Worm (Caenorhabditis elegans): ENCODE results near the gene C06A1.6.
A peak's percentile ranks its signal among the peaks of the same experiment; 100 is the strongest.

C06A1.6 gene

DNA sequence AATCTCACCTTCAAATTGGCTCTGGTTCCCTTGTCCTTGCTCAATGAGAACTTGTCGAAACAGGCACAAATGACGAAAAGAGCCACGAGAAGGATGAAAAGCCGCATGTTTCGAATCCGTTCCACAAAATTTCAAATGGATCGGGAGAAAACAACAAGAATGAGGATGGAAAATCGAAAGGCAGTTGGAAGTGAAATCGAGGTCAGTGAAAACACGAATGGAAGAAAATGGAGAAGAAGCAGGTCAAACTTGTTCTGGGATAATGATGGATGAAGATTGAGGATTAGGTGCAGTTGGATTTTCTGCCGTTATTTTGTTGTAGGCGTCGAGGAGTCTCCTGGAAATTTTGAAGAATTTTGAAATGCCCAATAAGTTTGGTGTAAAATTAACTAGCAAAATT is 41.4 kb downstream of the C06A1.6 start:
- TF ChIP-seq zag-1 (tag; optimal IDR thresholded peaks at IDR 0.05) (no peak), nhr-23 (tag; optimal IDR thresholded peaks at IDR 0.05) (peak; percentile 55), nhr-76 (tag; optimal IDR thresholded peaks at IDR 0.05) (no peak)

DNA sequence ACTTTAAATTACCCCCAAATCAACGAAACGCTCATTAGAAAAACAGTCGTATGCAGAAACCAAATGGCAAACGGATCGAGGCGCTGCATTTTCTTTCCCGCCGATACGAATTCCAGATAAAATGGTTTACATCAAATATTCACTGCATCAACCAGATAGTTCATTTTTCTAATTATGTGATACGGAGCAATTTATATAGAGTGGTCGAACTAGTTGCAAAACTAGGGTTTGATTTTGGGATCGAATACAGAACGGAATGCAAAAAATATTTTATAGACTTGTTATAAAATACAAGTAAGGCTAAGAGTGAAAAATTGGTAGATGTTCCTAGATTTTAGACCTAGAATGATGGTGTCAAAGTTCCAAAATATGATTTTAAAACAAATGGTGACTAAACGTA is 44.6 kb downstream of the C06A1.6 start:
- TF ChIP-seq lsy-12 (tag; optimal IDR thresholded peaks at IDR 0.05) = no peak
- no peak for TF ChIP-seq sea-2 (GFP tag; optimal IDR thresholded peaks at IDR 0.05)
- no peak for TF ChIP-seq unc-62 (GFP tag; optimal IDR thresholded peaks at IDR 0.05)

DNA sequence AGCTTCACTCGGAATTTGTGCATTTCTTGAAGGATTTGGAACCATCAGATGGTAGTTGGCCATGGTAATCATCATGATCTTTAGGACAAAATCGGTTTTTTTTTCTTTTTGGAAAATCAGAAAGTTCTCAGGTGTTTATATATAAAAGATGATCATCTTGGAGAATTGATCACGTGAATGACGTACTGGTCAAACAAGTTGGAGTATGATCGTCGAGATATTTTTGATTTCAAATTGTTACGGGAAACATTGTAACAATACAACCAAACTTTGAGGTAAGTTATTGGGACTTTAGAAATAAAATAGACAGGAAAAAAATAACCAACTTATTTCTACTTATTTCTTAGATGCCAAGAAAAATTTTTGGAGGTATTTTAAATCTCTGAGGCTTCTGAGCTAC is 45.5 kb downstream of the C06A1.6 start, which contains the start of gene F59B10.4:
TSS of gene F59B10.4 (minus strand) at position 101 of the 400 bp plus-strand sequence.
- no peak for TF ChIP-seq nhr-23 (tag; optimal IDR thresholded peaks at IDR 0.05)
- no peak for TF ChIP-seq nhr-28 (tag; optimal IDR thresholded peaks at IDR 0.05)
- TF ChIP-seq R02D3.7 (tag; optimal IDR thresholded peaks at IDR 0.05) = no peak
- TF ChIP-seq sea-2 (GFP tag; optimal IDR thresholded peaks at IDR 0.05) = no peak
- no peak for TF ChIP-seq nhr-77 (tag; optimal IDR thresholded peaks at IDR 0.05)
- TF ChIP-seq lin-15B (tag; optimal IDR thresholded peaks at IDR 0.05) = no peak
- TF ChIP-seq elt-2 (tag; optimal IDR thresholded peaks at IDR 0.05) = no peak
- no peak for TF ChIP-seq snpc-4 (tag; optimal IDR thresholded peaks at IDR 0.05)
- no peak for TF ChIP-seq ZK546.5 (tag; optimal IDR thresholded peaks at IDR 0.05)
- TF ChIP-seq egl-5 (tag; optimal IDR thresholded peaks at IDR 0.05) = no peak
- TF ChIP-seq fkh-10 (GFP tag; optimal IDR thresholded peaks at IDR 0.05) = no peak
- no peak for TF ChIP-seq ztf-4 (tag; optimal IDR thresholded peaks at IDR 0.05)
- TF ChIP-seq ztf-11 (tag; optimal IDR thresholded peaks at IDR 0.05) = no peak
- no peak for TF ChIP-seq tbx-2 (tag; optimal IDR thresholded peaks at IDR 0.05)
- no peak for TF ChIP-seq hmg-11 (tag; optimal IDR thresholded peaks at IDR 0.05)
- TF ChIP-seq zag-1 (tag; optimal IDR thresholded peaks at IDR 0.05) = no peak

- TF ChIP-seq fkh-10 (GFP tag; optimal IDR thresholded peaks at IDR 0.05) (no peak), nhr-23 (tag; optimal IDR thresholded peaks at IDR 0.05) (peak; percentile 40)
These were observed 48.1 kb downstream of the C06A1.6 start for ce11 chrII:10516375-10516774.

- no peak for TF ChIP-seq pqm-1 (tag; optimal IDR thresholded peaks at IDR 0.05)
- TF ChIP-seq ceh-28 (tag; optimal IDR thresholded peaks at IDR 0.05) = peak; percentile 2
- TF ChIP-seq ceh-16 (tag; optimal IDR thresholded peaks at IDR 0.05) = no peak
- TF ChIP-seq nhr-23 (tag; optimal IDR thresholded peaks at IDR 0.05) = peak; percentile 54
These were observed 49.1 kb downstream of the C06A1.6 start for ce11 chrII:10515422-10515821.
